Worm (Caenorhabditis elegans) whole organism, mixed stage, embryonic: ENCODE results near the gene ins-14.
A peak's percentile ranks its signal among the peaks of the same experiment; 100 is the strongest.
"Not testable (repeated sequence)": the region's sequence is repeated elsewhere in the genome, so short reads cannot be mapped to it uniquely, and the experiment has no call there.

ENCODE experiments used
- M03D4.4 ChIP-seq: sonication (generic microtip); optimal IDR thresholded peaks from 2 replicates; lab custom pipeline; 2017; ENCODE audit warnings: mild to moderate bottlenecking, missing genetic modification characterization, missing compliant biosample characterization
- bed-3 ChIP-seq: fragments of 200-800 bp; sonication (Bioruptor generic); optimal IDR thresholded peaks from 3 replicates; lab custom pipeline; 2018; ENCODE audit warnings: mild to moderate bottlenecking, missing genetic modification characterization, moderate library complexity, missing compliant biosample characterization
- blmp-1 ChIP-seq: fragments of 150-350 bp; optimal IDR thresholded peaks from 2 replicates; lab custom pipeline; 2014; ENCODE audit warnings: missing biosample characterization, missing genetic modification characterization
- ceh-39 ChIP-seq: fragments of 150-350 bp; optimal IDR thresholded peaks from 2 replicates; lab custom pipeline; 2014; ENCODE audit warnings: missing biosample characterization, missing genetic modification characterization
- ceh-43 ChIP-seq: fragments of 200-800 bp; sonication (Bioruptor generic); optimal IDR thresholded peaks from 2 replicates; lab custom pipeline; 2018; ENCODE audit warnings: mild to moderate bottlenecking, missing genetic modification characterization, moderate library complexity, missing compliant biosample characterization
- ceh-83 ChIP-seq: fragments of 200-800 bp; sonication (Bioruptor generic); optimal IDR thresholded peaks from 2 replicates; lab custom pipeline; 2018; ENCODE audit warnings: mild to moderate bottlenecking, missing genetic modification characterization, missing compliant biosample characterization
- ces-1 ChIP-seq: fragments of 150-350 bp; optimal IDR thresholded peaks from 2 replicates; lab custom pipeline; 2014; ENCODE audit warnings: missing biosample characterization, missing genetic modification reagents, missing genetic modification characterization
- cnd-1 ChIP-seq: fragments of 200-800 bp; sonication (Bioruptor generic); optimal IDR thresholded peaks from 2 replicates; lab custom pipeline; 2018; ENCODE audit warnings: mild to moderate bottlenecking, missing genetic modification characterization, missing compliant biosample characterization
- drap-1 ChIP-seq: fragments of 200-800 bp; sonication (Bioruptor generic); optimal IDR thresholded peaks from 3 replicates; lab custom pipeline; 2018; ENCODE audit warnings: mild to moderate bottlenecking, missing genetic modification characterization, missing compliant biosample characterization
- elt-1 ChIP-seq: sonication (generic microtip); optimal IDR thresholded peaks from 2 replicates; lab custom pipeline; 2017; ENCODE audit warnings: missing genetic modification characterization, mild to moderate bottlenecking, missing compliant biosample characterization, antibody characterized with exemption, moderate library complexity, borderline replicate concordance; ENCODE audit not compliant: insufficient read depth
- elt-3 ChIP-seq: fragments of 150-350 bp; optimal IDR thresholded peaks from 2 replicates; lab custom pipeline; 2014; ENCODE audit warnings: missing biosample characterization, missing genetic modification characterization
- flh-1 ChIP-seq: fragments of 200-800 bp; sonication (Bioruptor generic); optimal IDR thresholded peaks from 2 replicates; lab custom pipeline; 2018; ENCODE audit warnings: mild to moderate bottlenecking, missing genetic modification characterization, moderate library complexity, missing compliant biosample characterization
- ham-2 ChIP-seq: fragments of 200-800 bp; sonication (Bioruptor generic); optimal IDR thresholded peaks from 2 replicates; lab custom pipeline; 2018; ENCODE audit warnings: mild to moderate bottlenecking, missing genetic modification characterization, missing compliant biosample characterization
- hlh-1 ChIP-seq: fragments of 150-350 bp; optimal IDR thresholded peaks from 2 replicates; lab custom pipeline; 2014; ENCODE audit warnings: missing biosample characterization, missing genetic modification reagents, missing genetic modification characterization
- lin-13 ChIP-seq: fragments of 150-350 bp; optimal IDR thresholded peaks from 2 replicates; lab custom pipeline; 2014; ENCODE audit warnings: missing biosample characterization, missing genetic modification characterization
- mls-2 ChIP-seq: sonication (generic microtip); optimal IDR thresholded peaks from 2 replicates; lab custom pipeline; 2016; ENCODE audit warnings: mild to moderate bottlenecking, missing genetic modification characterization, moderate library complexity, missing compliant biosample characterization
- nhr-12 ChIP-seq: fragments of 150-350 bp; optimal IDR thresholded peaks from 2 replicates; lab custom pipeline; 2014; ENCODE audit warnings: missing biosample characterization, missing genetic modification characterization
- nhr-2 ChIP-seq: fragments of 150-350 bp; optimal IDR thresholded peaks from 2 replicates; lab custom pipeline; 2014; ENCODE audit warnings: missing biosample characterization, missing genetic modification characterization
- nhr-237 ChIP-seq: fragments of 150-350 bp; optimal IDR thresholded peaks from 2 replicates; lab custom pipeline; 2014; ENCODE audit warnings: missing biosample characterization, missing genetic modification characterization
- nhr-28 ChIP-seq: fragments of 150-350 bp; optimal IDR thresholded peaks from 2 replicates; lab custom pipeline; 2014; ENCODE audit warnings: missing biosample characterization, missing genetic modification characterization
- nhr-76 ChIP-seq: sonication (generic microtip); optimal IDR thresholded peaks from 2 replicates; lab custom pipeline; 2017; ENCODE audit warnings: missing biosample characterization, missing genetic modification characterization
- pha-4 ChIP-seq: fragments of 150-350 bp; optimal IDR thresholded peaks from 2 replicates; lab custom pipeline; 2018; ENCODE audit warnings: missing biosample characterization, missing genetic modification reagents, missing genetic modification characterization
- sem-2 ChIP-seq: fragments of 200-800 bp; sonication (Bioruptor generic); optimal IDR thresholded peaks from 2 replicates; lab custom pipeline; 2018; ENCODE audit warnings: mild to moderate bottlenecking, missing genetic modification characterization, missing compliant biosample characterization
- snpc-4 ChIP-seq: fragments of 150-350 bp; optimal IDR thresholded peaks from 2 replicates; lab custom pipeline; 2014; ENCODE audit warnings: missing biosample characterization, missing genetic modification characterization
- sptf-1 ChIP-seq: sonication (generic microtip); optimal IDR thresholded peaks from 2 replicates; lab custom pipeline; 2017; ENCODE audit warnings: mild to moderate bottlenecking, missing genetic modification characterization, moderate library complexity, missing compliant biosample characterization
- unc-39 ChIP-seq: fragments of 150-350 bp; optimal IDR thresholded peaks from 2 replicates; lab custom pipeline; 2014; ENCODE audit warnings: missing biosample characterization, missing genetic modification characterization
- unc-62 ChIP-seq: fragments of 150-350 bp; optimal IDR thresholded peaks from 2 replicates; lab custom pipeline; 2014; ENCODE audit warnings: missing biosample characterization, missing genetic modification reagents, missing genetic modification characterization
- zip-8 ChIP-seq: fragments of 150-350 bp; optimal IDR thresholded peaks from 2 replicates; lab custom pipeline; 2014; ENCODE audit warnings: missing biosample characterization, missing genetic modification characterization
- ztf-11 ChIP-seq: fragments of 150-350 bp; optimal IDR thresholded peaks from 2 replicates; lab custom pipeline; 2014; ENCODE audit warnings: missing biosample characterization, missing genetic modification characterization

Gene ins-14

ce11 chrII:6781231-6781630 lies 35.6 kb upstream of the ins-14 start:
- TF ChIP-seq nhr-76 (tag; lab: Kevin White, UChicago), result no peak
- no peak for TF ChIP-seq unc-39 (tag; lab: Kevin White, UChicago)
- TF ChIP-seq ceh-83 (GFP tag; lab: Kevin White, UChicago), result no peak
- TF ChIP-seq nhr-2 (tag; lab: Kevin White, UChicago), result no peak
- TF ChIP-seq unc-62 (GFP tag; lab: Kevin White, UChicago), result no peak
- TF ChIP-seq ham-2, result no peak
- TF ChIP-seq nhr-12 (tag; lab: Kevin White, UChicago), result no peak
- TF ChIP-seq elt-1, result no peak
- no peak for TF ChIP-seq sptf-1 (tag; lab: Kevin White, UChicago)
- no peak for TF ChIP-seq nhr-237
- no peak for TF ChIP-seq ceh-39 (tag; lab: Kevin White, UChicago)
- no peak for TF ChIP-seq sem-2 (GFP tag; lab: Kevin White, UChicago)
- TF ChIP-seq, all 35 proteins: peak for 0

ce11 chrII:6779104-6779503 lies 33.5 kb upstream of the ins-14 start, which contains the start of gene T13C2.7:
Gene T13C2.7 (plus strand): TSS chrII:6779404.
- no peak for TF ChIP-seq ceh-83 (GFP tag; lab: Kevin White, UChicago)
- no peak for TF ChIP-seq lin-13 (tag; lab: Kevin White, UChicago)
- no peak for TF ChIP-seq sem-2 (GFP tag; lab: Kevin White, UChicago)
- TF ChIP-seq flh-1 (GFP tag; lab: Kevin White, UChicago), result no peak
- TF ChIP-seq blmp-1, result no peak
- TF ChIP-seq ceh-43 (GFP tag; lab: Kevin White, UChicago), result no peak
- no peak for TF ChIP-seq nhr-28 (tag; lab: Kevin White, UChicago)
- no peak for TF ChIP-seq snpc-4
- TF ChIP-seq unc-62 (GFP tag; lab: Kevin White, UChicago), result no peak
- TF ChIP-seq hlh-1 (tag; lab: Kevin White, UChicago), result no peak
- TF ChIP-seq ceh-39 (tag; lab: Kevin White, UChicago), result no peak
- TF ChIP-seq sptf-1 (tag; lab: Kevin White, UChicago), result no peak
- no peak for TF ChIP-seq M03D4.4
- TF ChIP-seq ztf-11, result no peak
- TF ChIP-seq elt-1, result no peak
- no peak for TF ChIP-seq nhr-76 (tag; lab: Kevin White, UChicago)
- TF ChIP-seq zip-8, result no peak

- no peak for TF ChIP-seq bed-3 (GFP tag; lab: Kevin White, UChicago)
- TF ChIP-seq zip-8, result no peak
- peak; percentile 9 for TF ChIP-seq sptf-1 (tag; lab: Kevin White, UChicago)
- TF ChIP-seq ces-1 (GFP tag; lab: Kevin White, UChicago), result peak; percentile 44
- TF ChIP-seq, all 35 proteins: peak for 2
Measured at ce11 chrII:6776418-6777034, 30.9 kb upstream of the ins-14 start, which contains the start of gene ssup-72. Gene ssup-72 (plus strand): TSS chrII:6776598.

ce11 chrII:6775076-6775475 lies 29.5 kb upstream of the ins-14 start, which contains the start of gene agr-1:
Gene agr-1 (minus strand): TSS chrII:6775176.
- not testable (repeated sequence) for TF ChIP-seq ces-1 (GFP tag; lab: Kevin White, UChicago); drap-1 (GFP tag; lab: Kevin White, UChicago); nhr-237
- TF ChIP-seq, all 35 proteins: peak for 0; not testable (repeated sequence) for 35

- TF ChIP-seq ces-1 (GFP tag; lab: Kevin White, UChicago), result peak; percentile 73
- no peak for TF ChIP-seq pha-4
Measured at ce11 chrII:6772482-6772881, 26.9 kb upstream of the ins-14 start.

- TF ChIP-seq nhr-237 (no peak), zip-8 (no peak), pha-4 (no peak), nhr-12 (tag; lab: Kevin White, UChicago) (no peak), ces-1 (GFP tag; lab: Kevin White, UChicago) (no peak), cnd-1 (tag; lab: Kevin White, UChicago) (no peak), elt-1 (no peak), nhr-76 (tag; lab: Kevin White, UChicago) (no peak), sem-2 (GFP tag; lab: Kevin White, UChicago) (no peak), mls-2 (no peak), lin-13 (tag; lab: Kevin White, UChicago) (no peak), elt-3 (no peak), blmp-1 (no peak), nhr-2 (tag; lab: Kevin White, UChicago) (no peak)
Measured at ce11 chrII:6770030-6770429, 24.4 kb upstream of the ins-14 start.
